Worm (Caenorhabditis elegans): ENCODE data around the gene T20B3.14.

T20B3.14 gene

DNA sequence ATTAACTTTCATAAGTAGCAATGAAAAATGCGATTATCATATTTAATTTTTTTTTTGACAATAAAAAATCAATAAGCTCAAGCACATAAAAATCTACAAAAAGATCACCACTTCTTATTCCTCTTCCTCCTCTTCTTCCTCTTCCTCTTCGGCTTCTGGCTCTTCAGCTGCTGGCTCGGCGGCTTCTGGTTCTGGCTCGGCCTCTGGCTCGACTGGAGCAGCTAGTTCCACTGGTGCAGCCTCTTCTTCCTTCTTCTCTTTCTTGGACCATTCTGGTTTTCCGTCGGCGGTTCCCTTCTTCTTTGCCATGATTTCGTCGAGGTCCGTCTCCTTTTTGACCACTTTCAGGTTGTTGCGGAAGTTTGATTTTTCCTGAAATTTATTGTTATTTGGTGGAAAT lies 12.6 kb upstream of the T20B3.14 start:
- TF ChIP-seq W03F9.2 (tag; optimal IDR thresholded peaks at IDR 0.05) (no peak), him-1 (tag; optimal IDR thresholded peaks at IDR 0.05) (no peak), dao-5 (tag; optimal IDR thresholded peaks at IDR 0.05) (no peak)

DNA sequence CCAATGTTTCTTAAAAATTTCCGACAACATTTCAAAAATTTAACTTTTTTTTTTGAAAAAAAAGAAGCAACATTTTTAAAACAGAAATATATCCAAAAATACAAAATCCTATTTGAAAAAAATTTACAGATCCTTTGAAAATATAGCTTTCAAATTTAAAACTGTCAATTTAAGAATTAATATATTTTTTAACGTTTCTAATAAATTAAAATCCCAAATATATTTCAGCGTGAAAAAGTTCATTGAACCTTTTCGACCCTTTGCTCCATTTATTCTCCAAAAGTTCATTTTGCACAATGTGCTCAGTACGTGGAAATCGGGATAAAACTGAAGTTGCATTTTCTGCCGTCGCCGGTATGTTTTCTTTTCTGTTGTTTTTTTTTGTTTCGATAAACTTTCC lies 11.7 kb upstream of the T20B3.14 start, which contains the start of gene phy-3:
TSS of gene phy-3 (plus strand) at position 301 of the 400 bp plus-strand sequence.
- no peak for TF ChIP-seq W03F9.2 (tag; optimal IDR thresholded peaks at IDR 0.05)
- TF ChIP-seq him-1 (tag; optimal IDR thresholded peaks at IDR 0.05): no peak
- no peak for TF ChIP-seq dao-5 (tag; optimal IDR thresholded peaks at IDR 0.05)

DNA sequence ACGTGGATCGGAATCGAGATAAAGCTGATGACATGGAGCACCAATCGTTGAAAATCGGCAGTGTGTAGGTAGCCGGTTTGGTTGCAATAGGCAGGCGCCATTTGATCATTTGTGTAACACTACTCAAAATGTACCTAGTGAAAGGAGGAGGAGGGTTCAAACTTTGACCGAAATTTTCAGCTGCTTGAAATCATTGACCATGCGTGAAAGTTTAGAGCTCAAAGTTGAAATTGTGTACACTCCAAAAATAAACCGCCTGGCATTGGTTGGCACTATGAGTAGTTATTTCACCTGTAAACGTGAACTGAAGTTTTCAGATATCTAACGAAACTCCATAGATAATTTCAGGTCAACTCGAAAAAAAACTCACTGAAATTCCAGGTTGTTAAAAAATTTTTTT lies 10.8 kb upstream of the T20B3.14 start, which contains the start of gene srh-215:
TSS of gene srh-215 (minus strand) at position 101 of the 400 bp plus-strand sequence.
- TF ChIP-seq dao-5 (tag; optimal IDR thresholded peaks at IDR 0.05) (no peak), W03F9.2 (tag; optimal IDR thresholded peaks at IDR 0.05) (no peak), him-1 (tag; optimal IDR thresholded peaks at IDR 0.05) (no peak)

DNA sequence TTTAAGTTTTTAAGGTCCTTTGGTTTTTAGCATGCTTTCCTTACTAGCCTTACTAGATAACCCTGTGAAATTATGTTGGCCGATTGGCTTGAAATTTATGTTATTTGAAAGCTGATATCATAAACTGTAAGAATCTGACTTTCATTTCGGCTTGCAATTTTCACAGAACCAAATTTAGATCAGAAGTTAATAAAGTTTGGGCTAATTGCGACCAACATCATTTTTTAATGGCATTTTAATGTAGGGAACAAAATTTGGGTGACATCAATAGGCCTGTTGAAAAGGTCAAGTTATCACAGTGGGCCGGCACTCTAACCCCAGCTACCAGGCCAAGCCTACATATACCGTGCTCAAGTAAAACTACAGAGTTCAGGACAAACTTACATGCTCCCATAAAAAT lies 10.2 kb upstream of the T20B3.14 start:
- no peak for TF ChIP-seq W03F9.2 (tag; optimal IDR thresholded peaks at IDR 0.05)
- TF ChIP-seq dao-5 (tag; optimal IDR thresholded peaks at IDR 0.05): no peak
- no peak for TF ChIP-seq him-1 (tag; optimal IDR thresholded peaks at IDR 0.05)

DNA sequence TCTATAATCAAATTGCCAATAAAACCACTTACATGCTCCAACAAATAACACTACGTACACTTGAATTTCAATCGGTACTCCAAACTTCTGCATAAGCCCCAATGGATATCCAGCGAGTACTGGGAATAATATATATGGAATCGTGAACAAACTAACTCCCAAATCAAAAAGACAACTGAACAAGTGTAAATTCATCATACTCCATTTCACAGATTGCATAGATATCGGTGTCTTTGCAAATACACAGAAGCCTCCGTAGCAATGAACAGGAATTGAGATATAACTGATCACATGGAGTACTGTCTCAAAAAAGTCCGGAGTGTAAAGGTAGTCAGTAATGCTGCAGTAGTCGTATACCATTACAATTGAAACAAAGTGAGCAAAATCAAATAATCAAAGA lies 8.3 kb upstream of the T20B3.14 start, which contains the start of gene srh-214:
TSS of gene srh-214 (minus strand) at position 360 of the 400 bp plus-strand sequence.
- TF ChIP-seq him-1 (tag; optimal IDR thresholded peaks at IDR 0.05): no peak
- TF ChIP-seq dao-5 (tag; optimal IDR thresholded peaks at IDR 0.05): no peak
- no peak for TF ChIP-seq W03F9.2 (tag; optimal IDR thresholded peaks at IDR 0.05)

DNA sequence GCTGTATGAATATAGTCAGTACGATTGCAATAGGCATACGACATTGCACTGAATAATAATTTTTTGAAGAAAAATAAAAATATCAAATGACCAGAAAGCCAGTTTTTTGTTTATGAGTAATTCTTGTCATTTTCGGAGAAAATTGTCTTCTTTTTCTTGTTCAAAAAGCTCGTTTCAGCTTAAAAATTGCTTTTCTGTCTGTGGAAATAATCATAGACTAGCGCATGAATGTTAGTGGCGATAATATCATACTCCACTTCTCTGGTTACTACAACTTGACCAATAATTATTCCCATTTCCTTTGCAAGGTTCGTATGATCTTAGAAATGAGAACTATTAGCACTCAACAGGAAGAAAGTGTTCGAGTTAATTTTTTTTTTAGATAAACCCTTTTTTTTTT lies 6.4 kb upstream of the T20B3.14 start, which contains the start of gene srh-216:
TSS of gene srh-216 (minus strand) at position 101 of the 400 bp plus-strand sequence.
- no peak for TF ChIP-seq dao-5 (tag; optimal IDR thresholded peaks at IDR 0.05)
- no peak for TF ChIP-seq him-1 (tag; optimal IDR thresholded peaks at IDR 0.05)
- no peak for TF ChIP-seq W03F9.2 (tag; optimal IDR thresholded peaks at IDR 0.05)

DNA sequence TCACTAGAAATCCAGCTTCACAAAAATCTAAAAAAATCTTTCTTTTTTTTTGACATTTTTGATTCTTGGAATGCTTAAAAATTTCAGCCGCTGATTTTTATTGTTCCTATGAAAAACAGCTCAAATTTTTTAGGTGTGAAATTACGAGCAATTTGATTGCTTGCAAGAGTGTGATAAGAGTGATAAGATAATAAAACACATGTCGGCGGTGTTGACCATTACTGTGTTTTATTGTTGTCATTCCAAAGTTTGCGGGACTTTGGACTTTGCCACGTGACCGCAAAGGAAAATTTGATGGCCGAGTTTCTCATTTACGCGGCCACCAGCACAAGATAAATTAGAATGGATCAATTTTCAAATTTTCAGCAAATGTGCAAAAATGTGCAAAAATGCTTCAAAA lies 4.4 kb downstream of the T20B3.14 start:
- TF ChIP-seq dao-5 (tag; optimal IDR thresholded peaks at IDR 0.05) (no peak), him-1 (tag; optimal IDR thresholded peaks at IDR 0.05) (no peak), W03F9.2 (tag; optimal IDR thresholded peaks at IDR 0.05) (no peak)

DNA sequence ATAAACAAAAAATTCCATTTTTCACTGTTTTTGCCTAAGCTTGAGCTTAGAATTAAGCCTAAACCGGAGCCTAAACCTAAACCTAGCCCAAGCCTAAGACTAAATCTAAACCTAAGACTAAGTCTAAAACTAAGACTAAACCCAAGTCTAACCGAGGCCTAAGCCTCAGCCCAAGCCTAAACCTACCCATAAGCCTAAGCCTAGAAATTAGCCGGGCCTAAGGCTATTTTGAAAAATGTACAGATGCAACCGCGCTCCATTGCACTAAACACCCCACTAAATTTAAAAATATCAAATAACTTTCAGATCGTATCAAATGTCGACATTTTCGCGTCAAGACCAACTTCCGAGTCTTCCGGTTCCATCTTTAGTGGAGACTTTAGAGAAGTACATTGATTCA lies 5.9 kb downstream of the T20B3.14 start, which contains the start of gene T20B3.1:
TSS of gene T20B3.1 (plus strand) at position 301 of the 400 bp plus-strand sequence.
- TF ChIP-seq him-1 (tag; optimal IDR thresholded peaks at IDR 0.05) (no peak), dao-5 (tag; optimal IDR thresholded peaks at IDR 0.05) (no peak), W03F9.2 (tag; optimal IDR thresholded peaks at IDR 0.05) (no peak)

DNA sequence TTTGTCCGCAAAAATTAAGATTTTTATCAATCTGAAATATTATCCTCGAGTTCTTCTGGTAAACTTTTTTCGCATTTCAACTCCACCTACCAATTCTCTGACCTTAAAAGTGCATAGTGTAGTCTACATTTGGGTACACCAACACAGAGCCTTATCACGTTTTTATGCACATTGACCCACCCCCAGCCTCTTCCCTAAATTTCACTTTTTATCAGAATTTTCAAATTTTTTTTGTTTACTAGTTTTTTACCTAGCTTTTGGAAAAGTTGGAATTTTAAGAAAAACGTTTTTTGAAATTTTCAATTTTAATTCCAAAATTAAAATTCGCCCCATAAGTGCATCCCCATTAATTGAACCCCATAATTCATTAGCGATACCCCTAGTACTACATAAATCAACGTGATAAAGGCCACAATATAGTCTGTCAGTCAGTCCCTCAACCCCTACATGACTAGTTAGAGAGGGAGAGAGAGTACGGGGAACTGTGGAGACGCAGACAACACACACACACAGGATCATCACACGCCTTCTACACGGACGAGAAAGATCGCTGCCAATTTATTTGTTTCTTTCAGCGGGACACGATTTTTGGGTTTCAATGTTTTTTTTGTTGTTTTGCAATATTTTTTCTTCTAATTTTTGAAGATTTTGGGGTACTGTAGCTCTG lies 6.4 kb downstream of the T20B3.14 start:
- no peak for TF ChIP-seq W03F9.2 (tag; optimal IDR thresholded peaks at IDR 0.05)
- no peak for TF ChIP-seq dao-5 (tag; optimal IDR thresholded peaks at IDR 0.05)
- TF ChIP-seq him-1 (tag; optimal IDR thresholded peaks at IDR 0.05): no peak

DNA sequence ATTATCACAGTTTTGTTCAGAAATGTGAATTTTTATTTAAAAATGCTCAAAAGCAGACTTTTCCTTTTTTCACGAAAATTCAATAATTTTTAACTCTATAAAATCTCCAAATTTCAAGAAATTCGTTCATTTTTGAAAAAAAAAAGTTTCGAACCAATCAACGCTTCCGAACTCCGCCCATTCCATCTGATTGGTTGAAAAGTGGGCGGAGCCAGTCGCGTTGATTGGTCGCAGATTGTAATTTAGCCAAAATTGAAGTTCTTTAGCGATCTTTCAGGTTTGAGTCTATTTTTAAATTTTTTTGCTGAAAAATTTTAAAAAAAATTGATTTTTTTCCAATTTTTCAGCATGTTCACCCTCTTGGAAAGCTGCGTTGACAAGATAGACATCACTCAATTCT lies 8.7 kb downstream of the T20B3.14 start:
- TF ChIP-seq him-1 (tag; optimal IDR thresholded peaks at IDR 0.05): no peak

DNA sequence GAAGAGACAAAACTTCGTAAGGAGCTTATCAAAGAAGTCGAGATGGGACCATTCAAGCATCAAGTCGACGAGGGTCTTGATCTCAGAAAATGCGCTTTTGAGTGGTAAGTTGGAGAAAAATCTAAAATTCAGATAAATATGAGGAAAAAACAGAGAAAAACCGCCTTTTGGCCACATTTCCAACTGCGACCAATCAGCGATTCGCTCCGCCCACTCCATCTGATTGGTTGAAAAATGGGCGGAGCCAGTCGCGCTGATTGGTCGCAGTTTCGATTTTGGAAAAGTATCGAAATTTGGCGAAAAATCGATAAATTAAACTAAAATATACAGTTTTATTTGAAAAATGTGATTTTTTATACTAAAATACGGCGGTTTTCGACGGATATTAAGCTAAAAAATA lies 9.3 kb downstream of the T20B3.14 start:
- TF ChIP-seq him-1 (tag; optimal IDR thresholded peaks at IDR 0.05): no peak

DNA sequence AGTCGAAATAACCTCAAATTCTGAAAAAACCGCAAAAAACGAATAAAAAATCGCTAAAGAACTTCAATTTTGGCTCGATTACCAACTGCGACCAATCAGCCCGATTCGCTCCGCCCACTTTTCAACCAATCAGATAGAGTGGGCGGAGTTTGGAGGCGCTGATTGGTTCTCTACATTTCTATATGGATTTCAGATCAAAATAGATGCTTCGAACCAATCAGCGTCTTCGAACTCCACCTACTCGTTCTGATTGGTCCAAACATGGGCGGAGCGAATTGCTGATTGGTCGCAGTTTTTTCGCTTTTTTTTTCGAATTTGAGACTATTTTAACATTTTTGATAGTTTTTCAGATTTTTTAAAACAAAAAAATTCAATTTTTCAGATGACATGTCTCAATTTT lies 13.0 kb downstream of the T20B3.14 start:
- TF ChIP-seq dao-5 (tag; optimal IDR thresholded peaks at IDR 0.05) (no peak), him-1 (tag; optimal IDR thresholded peaks at IDR 0.05) (no peak), W03F9.2 (tag; optimal IDR thresholded peaks at IDR 0.05) (no peak)

DNA sequence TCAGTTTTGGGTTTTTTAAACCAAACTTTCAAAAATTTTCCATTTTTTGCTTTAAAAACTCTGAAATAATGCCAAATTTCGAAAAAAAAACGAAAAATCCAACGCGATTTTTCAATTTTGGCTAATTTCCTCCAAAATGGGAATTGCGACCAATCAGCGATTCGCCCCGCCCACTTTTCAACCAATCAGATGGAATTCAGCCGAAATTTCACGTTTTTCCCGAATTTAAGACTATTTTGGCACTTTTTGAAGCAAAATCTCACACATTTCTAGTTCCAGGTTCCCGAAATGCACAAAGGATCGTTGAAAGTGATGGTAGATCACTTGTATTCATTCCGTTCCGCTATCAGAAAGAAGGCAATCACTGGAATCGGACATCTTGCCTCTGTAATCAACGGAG lies 16.3 kb downstream of the T20B3.14 start:
- TF ChIP-seq W03F9.2 (tag; optimal IDR thresholded peaks at IDR 0.05): no peak
- no peak for TF ChIP-seq dao-5 (tag; optimal IDR thresholded peaks at IDR 0.05)
- no peak for TF ChIP-seq him-1 (tag; optimal IDR thresholded peaks at IDR 0.05)

DNA sequence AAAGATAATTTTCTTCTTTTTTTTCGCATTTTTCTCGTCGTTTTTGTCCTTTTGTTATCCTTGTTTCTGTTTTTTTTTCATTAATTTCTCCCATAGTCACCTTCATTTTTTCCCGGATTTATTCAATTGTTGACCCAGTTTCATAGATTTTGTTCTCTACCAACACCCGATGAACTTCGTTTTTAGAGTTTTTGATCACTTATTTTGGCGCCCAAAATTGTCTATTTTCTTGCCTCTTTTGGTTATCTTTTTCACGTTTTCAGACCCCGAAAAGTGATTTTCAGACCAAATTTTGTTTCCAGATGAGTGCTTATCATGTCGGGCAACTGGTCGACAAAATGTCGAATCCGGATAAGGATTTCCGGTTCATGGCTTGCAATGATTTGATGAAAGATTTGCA lies 18.5 kb downstream of the T20B3.14 start, which contains the start of gene cand-1:
TSS of gene cand-1 (plus strand) at position 301 of the 400 bp plus-strand sequence.
- TF ChIP-seq him-1 (tag; optimal IDR thresholded peaks at IDR 0.05) (no peak), dao-5 (tag; optimal IDR thresholded peaks at IDR 0.05) (no peak), W03F9.2 (tag; optimal IDR thresholded peaks at IDR 0.05) (no peak)

DNA sequence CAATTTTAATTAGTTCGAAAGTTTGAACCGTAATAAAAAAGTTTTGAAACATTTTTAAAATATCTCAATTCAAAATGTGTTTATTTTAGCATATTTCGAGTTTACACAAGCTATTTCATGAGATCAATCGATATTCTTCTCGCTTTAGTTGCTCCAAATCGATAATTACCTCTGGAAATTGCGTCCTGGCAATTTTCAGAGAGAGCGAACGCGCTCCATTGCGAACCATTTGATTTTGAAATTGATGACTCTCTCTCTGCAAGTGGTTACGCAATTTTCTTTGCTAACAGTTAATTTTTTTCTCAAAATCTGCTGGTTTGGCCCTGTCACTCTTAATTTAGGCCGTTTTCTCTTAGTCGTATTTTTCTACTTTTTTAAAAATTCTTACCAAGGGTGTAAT lies 20.6 kb downstream of the T20B3.14 start:
- no peak for TF ChIP-seq dao-5 (tag; optimal IDR thresholded peaks at IDR 0.05)
- TF ChIP-seq him-1 (tag; optimal IDR thresholded peaks at IDR 0.05): no peak
- no peak for TF ChIP-seq W03F9.2 (tag; optimal IDR thresholded peaks at IDR 0.05)

All from whole organism, L4/young adult.